Worm (Caenorhabditis elegans) whole organism, L4/young adult: ENCODE measurements around the gene R144.10.

Experiments
- W03F9.2 ChIP-seq: fragments of 150-350 bp; optimal IDR thresholded peaks from 2 replicates; lab custom pipeline; 2014; ENCODE audit warnings: missing biosample characterization, missing genetic modification characterization
- dao-5 ChIP-seq: sonication (generic microtip); optimal IDR thresholded peaks from 2 replicates; lab custom pipeline; 2016; ENCODE audit warnings: missing genotype, missing genetic modification characterization, moderate library complexity, missing compliant biosample characterization
- him-1 ChIP-seq: sonication (generic microtip); optimal IDR thresholded peaks from 2 replicates; lab custom pipeline; 2016; ENCODE audit warnings: missing genotype, missing genetic modification reagents, missing genetic modification characterization, missing compliant biosample characterization

- no peak for TF ChIP-seq him-1
- TF ChIP-seq dao-5 (tag; lab: Kevin White, UChicago) = no peak
- TF ChIP-seq W03F9.2 (tag; lab: Kevin White, UChicago) = no peak
These were observed 2.5 kb upstream of the R144.10 start, which contains the start of gene R144.6 for ce11 chrIII:5004621-5005020.
